Worm (Caenorhabditis elegans) whole organism, young adult: ENCODE measurements around the gene cyp-29A3.

Experiments
- B0035.1 ChIP-seq: sonication (generic microtip); optimal IDR thresholded peaks from 2 replicates; lab custom pipeline; 2016; ENCODE audit warnings: missing genetic modification characterization, mild to moderate bottlenecking, missing compliant biosample characterization, missing genotype, missing genetic modification reagents
- B0336.3 ChIP-seq: fragments of 200-800 bp; sonication (Bioruptor generic); IDR thresholded peaks from 2 replicates; pipeline ENCODE4 v1.3.6; 2022; ENCODE audit warnings: missing genetic modification characterization, missing compliant biosample characterization
- D2030.7 ChIP-seq: fragments of 200-800 bp; sonication (Bioruptor generic); IDR thresholded peaks from 2 replicates; pipeline ENCODE4 v1.3.6; 2022; ENCODE audit warnings: missing genetic modification reagents, missing genetic modification characterization, missing compliant biosample characterization
- F10E7.11 ChIP-seq: sonication (generic microtip); optimal IDR thresholded peaks from 2 replicates; lab custom pipeline; 2017; ENCODE audit warnings: mild to moderate bottlenecking, missing genetic modification characterization, moderate library complexity, missing compliant biosample characterization
- F39B2.1 ChIP-seq: fragments of 200-800 bp; sonication (Bioruptor generic); IDR thresholded peaks from 2 replicates; pipeline ENCODE4 v1.3.6; 2022; ENCODE audit warnings: missing genetic modification reagents, missing genetic modification characterization, missing compliant biosample characterization
- F49E8.2 ChIP-seq: sonication (generic microtip); optimal IDR thresholded peaks from 3 replicates; lab custom pipeline; 2017; ENCODE audit warnings: missing genetic modification characterization, mild to moderate bottlenecking, missing compliant biosample characterization, antibody characterized with exemption, moderate library complexity; ENCODE audit not compliant: insufficient read depth
- F55B11.4 ChIP-seq: sonication (generic microtip); optimal IDR thresholded peaks from 2 replicates; lab custom pipeline; 2016; ENCODE audit warnings: missing compliant biosample characterization, missing genetic modification characterization, borderline replicate concordance; ENCODE audit not compliant: insufficient read depth
- K11D2.4 ChIP-seq: fragments of 200-800 bp; sonication (Bioruptor generic); IDR thresholded peaks from 2 replicates; pipeline ENCODE4 v1.3.6; 2022; ENCODE audit warnings: missing genetic modification reagents, missing genetic modification characterization, missing compliant biosample characterization
- Y53F4B.3 ChIP-seq: fragments of 200-800 bp; sonication (Bioruptor generic); IDR thresholded peaks from 2 replicates; pipeline ENCODE4 v1.3.6; 2022; ENCODE audit warnings: missing genetic modification reagents, missing genetic modification characterization, missing compliant biosample characterization
- Y53G8AR.9 ChIP-seq: fragments of 200-800 bp; sonication (Bioruptor generic); conservative IDR thresholded peaks from 2 replicates; pipeline ENCODE4 v1.3.6; 2022; ENCODE audit warnings: missing genetic modification reagents, missing genetic modification characterization, missing compliant biosample characterization
- Y56A3A.18 ChIP-seq: fragments of 200-800 bp; sonication (Bioruptor generic); IDR thresholded peaks from 2 replicates; pipeline ENCODE4 v1.3.6; 2022; ENCODE audit warnings: missing genetic modification reagents, missing genetic modification characterization, missing compliant biosample characterization
- ZK185.1 ChIP-seq: sonication (generic microtip); optimal IDR thresholded peaks from 2 replicates; lab custom pipeline; 2016; ENCODE audit warnings: mild to moderate bottlenecking, missing genetic modification characterization, missing compliant biosample characterization; ENCODE audit not compliant: poor library complexity, severe bottlenecking
- akir-1 ChIP-seq: fragments of 200-800 bp; sonication (Bioruptor generic); optimal IDR thresholded peaks from 2 replicates; lab custom pipeline; 2018; ENCODE audit warnings: mild to moderate bottlenecking, missing genetic modification characterization, moderate library complexity, missing compliant biosample characterization
- athp-1 ChIP-seq: sonication (generic microtip); optimal IDR thresholded peaks from 2 replicates; lab custom pipeline; 2017; ENCODE audit warnings: mild to moderate bottlenecking, missing genetic modification characterization, missing compliant biosample characterization
- attf-3 ChIP-seq: fragments of 200-800 bp; sonication (Bioruptor generic); conservative IDR thresholded peaks from 2 replicates; pipeline ENCODE4 v1.3.6; 2022; ENCODE audit warnings: missing genetic modification reagents, missing genetic modification characterization, missing compliant biosample characterization
- attf-5 ChIP-seq: fragments of 200-800 bp; sonication (Bioruptor generic); optimal IDR thresholded peaks from 2 replicates; lab custom pipeline; 2018; ENCODE audit warnings: mild to moderate bottlenecking, missing genetic modification characterization, missing compliant biosample characterization
- attf-6 ChIP-seq: fragments of 200-800 bp; sonication (Bioruptor generic); IDR thresholded peaks from 2 replicates; pipeline ENCODE4 v1.3.6; 2022; ENCODE audit warnings: missing genetic modification reagents, missing genetic modification characterization, missing compliant biosample characterization
- cebp-1 ChIP-seq, 2 experiments: fragments of 200-800 bp in 1 of 2; sonication (Bioruptor generic) in 1 of 2; sonication (generic microtip) in 1 of 2; IDR thresholded peaks in 1 of 2; optimal IDR thresholded peaks in 1 of 2; 2 replicates each; pipeline versions ENCODE4 v1.3.6 to Lab custom; 2017 to 2022; ENCODE audit warnings: missing compliant biosample characterization in 2 of 2, missing genetic modification characterization in 2 of 2, mild to moderate bottlenecking in 1 of 2, missing genetic modification reagents in 1 of 2, moderate library complexity in 1 of 2
- cebp-2 ChIP-seq: fragments of 200-800 bp; sonication (Bioruptor generic); IDR thresholded peaks from 2 replicates; pipeline ENCODE4 v1.3.6; 2022; ENCODE audit warnings: missing genetic modification characterization, missing compliant biosample characterization
- ceh-100 ChIP-seq: fragments of 200-800 bp; sonication (Bioruptor generic); IDR thresholded peaks from 2 replicates; pipeline ENCODE4 v1.3.6; 2022; ENCODE audit warnings: missing genetic modification reagents, missing genetic modification characterization, missing compliant biosample characterization
- ceh-58 ChIP-seq: fragments of 200-800 bp; sonication (Bioruptor generic); IDR thresholded peaks from 2 replicates; pipeline ENCODE4 v1.3.6; 2022; ENCODE audit warnings: missing genetic modification characterization, missing compliant biosample characterization
- die-1 ChIP-seq: sonication (generic microtip); optimal IDR thresholded peaks from 2 replicates; lab custom pipeline; 2016; ENCODE audit warnings: missing genotype, mild to moderate bottlenecking, missing genetic modification characterization, missing compliant biosample characterization
- dpl-1 ChIP-seq: fragments of 150-350 bp; optimal IDR thresholded peaks from 2 replicates; lab custom pipeline; 2014; ENCODE audit warnings: missing biosample characterization, missing genetic modification reagents, missing genetic modification characterization
- ekl-4 ChIP-seq: fragments of 200-800 bp; sonication (Bioruptor generic); IDR thresholded peaks from 2 replicates; pipeline ENCODE4 v1.3.6; 2022; ENCODE audit warnings: missing genetic modification reagents, missing genetic modification characterization, missing compliant biosample characterization
- fkh-3 ChIP-seq: sonication (generic microtip); optimal IDR thresholded peaks from 2 replicates; lab custom pipeline; 2016; ENCODE audit warnings: mild to moderate bottlenecking, missing genetic modification characterization, missing compliant biosample characterization
- him-1 ChIP-seq: sonication (generic microtip); optimal IDR thresholded peaks from 2 replicates; lab custom pipeline; 2016; ENCODE audit warnings: missing genotype, missing genetic modification reagents, missing genetic modification characterization, missing compliant biosample characterization
- hrde-1 ChIP-seq: sonication (generic microtip); optimal IDR thresholded peaks from 2 replicates; lab custom pipeline; 2016; ENCODE audit warnings: missing genetic modification characterization, mild to moderate bottlenecking, missing compliant biosample characterization, moderate library complexity, missing genotype, missing genetic modification reagents, borderline replicate concordance
- hsf-1 ChIP-seq: fragments of 200-800 bp; sonication (Bioruptor generic); IDR thresholded peaks from 2 replicates; pipeline ENCODE4 v1.3.6; 2022; ENCODE audit warnings: missing genetic modification reagents, missing genetic modification characterization, missing compliant biosample characterization
- let-607 ChIP-seq, 2 experiments: fragments of 200-800 bp in 1 of 2; sonication (Bioruptor generic) in 1 of 2; sonication (generic microtip) in 1 of 2; optimal IDR thresholded peaks; 2 replicates each; lab custom pipeline; 2016 to 2018; ENCODE audit warnings: mild to moderate bottlenecking in 2 of 2, missing compliant biosample characterization in 2 of 2, missing genetic modification characterization in 2 of 2, moderate library complexity in 2 of 2, missing genotype in 1 of 2
- lin-26 ChIP-seq: fragments of 200-800 bp; sonication (Bioruptor generic); IDR thresholded peaks from 2 replicates; pipeline ENCODE4 v1.3.6; 2022; ENCODE audit warnings: missing genetic modification reagents, missing genetic modification characterization, missing compliant biosample characterization
- lin-54 ChIP-seq: fragments of 200-800 bp; sonication (Bioruptor generic); optimal IDR thresholded peaks from 2 replicates; lab custom pipeline; 2018; ENCODE audit warnings: mild to moderate bottlenecking, missing genetic modification characterization, missing compliant biosample characterization
- madf-3 ChIP-seq: fragments of 200-800 bp; sonication (Bioruptor generic); IDR thresholded peaks from 2 replicates; pipeline ENCODE4 v1.3.6; 2022; ENCODE audit warnings: missing genetic modification reagents, missing genetic modification characterization, missing compliant biosample characterization
- madf-8 ChIP-seq: fragments of 200-800 bp; sonication (Bioruptor generic); conservative IDR thresholded peaks from 2 replicates; pipeline ENCODE4 v1.3.6; 2022; ENCODE audit warnings: missing genetic modification reagents, missing genetic modification characterization, missing compliant biosample characterization
- mcd-1 ChIP-seq: fragments of 200-800 bp; sonication (Bioruptor generic); IDR thresholded peaks from 2 replicates; pipeline ENCODE4 v1.3.6; 2022; ENCODE audit warnings: missing genetic modification reagents, missing genetic modification characterization, missing compliant biosample characterization
- nfya-2 ChIP-seq: fragments of 200-800 bp; sonication (Bioruptor generic); IDR thresholded peaks from 2 replicates; pipeline ENCODE4 v1.3.6; 2022; ENCODE audit warnings: missing genetic modification reagents, missing genetic modification characterization, missing compliant biosample characterization
- nfyb-1 ChIP-seq: fragments of 200-800 bp; sonication (Bioruptor generic); IDR thresholded peaks from 2 replicates; pipeline ENCODE4 v1.3.6; 2022; ENCODE audit warnings: missing genetic modification reagents, missing genetic modification characterization, missing compliant biosample characterization
- rcor-1 ChIP-seq: fragments of 200-800 bp; sonication (Bioruptor generic); IDR thresholded peaks from 2 replicates; pipeline ENCODE4 v1.3.6; 2022; ENCODE audit warnings: missing genetic modification reagents, missing genetic modification characterization, missing compliant biosample characterization
- snpc-1.1 ChIP-seq: sonication (generic microtip); optimal IDR thresholded peaks from 2 replicates; lab custom pipeline; 2017; ENCODE audit warnings: missing genetic modification characterization, mild to moderate bottlenecking, missing compliant biosample characterization, antibody characterized with exemption, moderate library complexity, missing genotype, missing genetic modification reagents; ENCODE audit not compliant: insufficient read depth
- snpc-3.4 ChIP-seq: sonication (generic microtip); optimal IDR thresholded peaks from 2 replicates; lab custom pipeline; 2017; ENCODE audit warnings: missing genetic modification characterization, mild to moderate bottlenecking, missing compliant biosample characterization, antibody characterized with exemption, moderate library complexity, missing genotype, missing genetic modification reagents
- tbp1 ChIP-seq: fragments of 200-800 bp; sonication (Bioruptor generic); optimal IDR thresholded peaks from 2 replicates; lab custom pipeline; 2018; ENCODE audit warnings: mild to moderate bottlenecking, missing genetic modification characterization, missing compliant biosample characterization
- tbx-9 ChIP-seq: sonication (generic microtip); optimal IDR thresholded peaks from 2 replicates; lab custom pipeline; 2016; ENCODE audit warnings: borderline replicate concordance, missing genetic modification characterization, inconsistent platforms, missing compliant biosample characterization
- unc-130 ChIP-seq: sonication (generic microtip); optimal IDR thresholded peaks from 2 replicates; lab custom pipeline; 2016; ENCODE audit warnings: missing genetic modification reagents, missing genetic modification characterization, missing compliant biosample characterization
- zfh-2 ChIP-seq: fragments of 200-800 bp; sonication (Bioruptor generic); conservative IDR thresholded peaks from 2 replicates; pipeline ENCODE4 v1.3.6; 2022; ENCODE audit warnings: missing genetic modification reagents, missing genetic modification characterization, missing compliant biosample characterization
- zim-3 ChIP-seq: sonication (generic microtip); optimal IDR thresholded peaks from 2 replicates; lab custom pipeline; 2017; ENCODE audit warnings: mild to moderate bottlenecking, missing genetic modification characterization, moderate library complexity, missing compliant biosample characterization
- ztf-6 ChIP-seq: fragments of 200-800 bp; sonication (Bioruptor generic); IDR thresholded peaks from 2 replicates; pipeline ENCODE4 v1.3.6; 2022; ENCODE audit warnings: missing genetic modification reagents, missing genetic modification characterization, missing compliant biosample characterization

Gene cyp-29A3

ce11 chrV:103043-103702 is 44.1 kb downstream of the cyp-29A3 start:
- TF ChIP-seq madf-8 (GFP tag; lab: Robert Waterston, UW), result no peak
- TF ChIP-seq let-607 (tag; optimal IDR thresholded peaks at IDR 0.05; lab: Kevin White, UChicago), result peak in 1 of 2 experiments; percentile 1
- TF ChIP-seq Y53G8AR.9 (GFP tag; lab: Robert Waterston, UW), result peak; percentile 81
- peak; percentile 90 for TF ChIP-seq ekl-4
- TF ChIP-seq attf-5 (GFP tag; lab: Kevin White, UChicago), result no peak
- TF ChIP-seq hsf-1, result peak; percentile 80
- TF ChIP-seq zim-3 (tag; lab: Kevin White, UChicago), result peak; percentile 61
- TF ChIP-seq snpc-1.1, result peak; percentile 7
- no peak for TF ChIP-seq akir-1
- TF ChIP-seq lin-26 (GFP tag; lab: Robert Waterston, UW), result peak; percentile 69; the same call in 1 of the 2 replicates
- TF ChIP-seq F49E8.2, result peak; percentile 91
- TF ChIP-seq mcd-1 (GFP tag; lab: Robert Waterston, UW), result peak; percentile 41; the same call in 1 of the 2 replicates
- TF ChIP-seq B0336.3 (GFP tag; lab: Robert Waterston, UW), result peak; percentile 95
- peak; percentile 52 for TF ChIP-seq zfh-2
- 0 out of 2 replicates have a peak, but pooled peaks have one; percentile 22 for TF ChIP-seq attf-3
- TF ChIP-seq ztf-6 (GFP tag; lab: Robert Waterston, UW), result no peak
- peak; percentile 76 for TF ChIP-seq lin-54
- TF ChIP-seq ceh-100 (GFP tag; lab: Robert Waterston, UW), result peak; percentile 46
- peak; percentile 66; the same call in 1 of the 2 replicates for TF ChIP-seq rcor-1 (GFP tag; lab: Robert Waterston, UW)
- TF ChIP-seq F55B11.4 (tag; lab: Kevin White, UChicago), result no peak
- TF ChIP-seq nfyb-1 (GFP tag; lab: Robert Waterston, UW), result 0 out of 2 replicates have a peak, but pooled peaks have one; percentile 33
- TF ChIP-seq F39B2.1 (GFP tag; lab: Robert Waterston, UW), result peak; percentile 74
- TF ChIP-seq Y53F4B.3 (GFP tag; lab: Robert Waterston, UW), result no peak
- TF ChIP-seq fkh-3 (tag; lab: Kevin White, UChicago), result peak; percentile 33
- peak; percentile 32 for TF ChIP-seq athp-1 (tag; lab: Kevin White, UChicago)
- no peak for TF ChIP-seq cebp-1 (GFP tag; IDR thresholded peaks at IDR 0.05; lab: Robert Waterston, UW)
- peak; percentile 29 for TF ChIP-seq cebp-1 (tag; optimal IDR thresholded peaks at IDR 0.05; lab: Kevin White, UChicago)
- peak; percentile 79 for TF ChIP-seq Y56A3A.18
- TF ChIP-seq ceh-58, result 0 out of 2 replicates have a peak, but pooled peaks have one; percentile 71
- peak; percentile 78; the same call in 1 of the 2 replicates for TF ChIP-seq attf-6 (GFP tag; lab: Robert Waterston, UW)
- no peak for TF ChIP-seq tbx-9
- TF ChIP-seq die-1 (tag; lab: Kevin White, UChicago), result peak; percentile 6
- TF ChIP-seq ZK185.1 (tag; lab: Kevin White, UChicago), result no peak
- no peak for TF ChIP-seq dpl-1 (GFP tag; lab: Kevin White, UChicago)
- TF ChIP-seq nfya-2 (GFP tag; lab: Robert Waterston, UW), result 0 out of 2 replicates have a peak, but pooled peaks have one; percentile 62
- no peak for TF ChIP-seq B0035.1 (tag; lab: Kevin White, UChicago)
- peak; percentile 41 for TF ChIP-seq tbp1 (GFP tag; lab: Kevin White, UChicago)
- TF ChIP-seq snpc-3.4 (tag; lab: Kevin White, UChicago), result peak; percentile 19
- TF ChIP-seq K11D2.4 (GFP tag; lab: Robert Waterston, UW), result no peak
- peak; percentile 28 for TF ChIP-seq unc-130 (GFP tag; lab: Kevin White, UChicago)
- TF ChIP-seq D2030.7 (GFP tag; lab: Robert Waterston, UW), result peak; percentile 27; the same call in 1 of the 2 replicates
- TF ChIP-seq madf-3, result peak; percentile 47; the same call in 1 of the 2 replicates
- peak; percentile 0 for TF ChIP-seq F10E7.11
- TF ChIP-seq him-1 (tag; lab: Kevin White, UChicago), result no peak
- 0 out of 2 replicates have a peak, but pooled peaks have one; percentile 60 for TF ChIP-seq cebp-2 (GFP tag; lab: Robert Waterston, UW)
- TF ChIP-seq hrde-1 (tag; lab: Kevin White, UChicago), result peak; percentile 36
